Fruit fly (Drosophila melanogaster): Measurements from ENCODE around the gene CG34164.
A peak's percentile ranks its signal among the peaks of the same experiment; 100 is the strongest.

CG34164 gene

dm6 chr2L:12026458-12027431 is 29.4 kb upstream of the CG34164 start (continued):
- TF ChIP-seq sr (GFP tag; IDR thresholded peaks at IDR 0.05) (no peak), PHDP (tag; optimal IDR thresholded peaks at IDR 0.05) (peak; percentile 52), lab (GFP tag; optimal IDR thresholded peaks at IDR 0.05) (no peak), CG15514 (GFP tag; optimal IDR thresholded peaks at IDR 0.05) (peak; percentile 95), CG17361 (GFP tag; IDR thresholded peaks at IDR 0.05) (peak; percentile 89), ind (GFP tag; optimal IDR thresholded peaks at IDR 0.05) (peak; percentile 38), ato (GFP tag; IDR thresholded peaks at IDR 0.05; ENCODE audit: partially characterized antibody) (no peak), Mad (GFP tag; optimal IDR thresholded peaks at IDR 0.05) (no peak), croc (GFP tag; conservative IDR thresholded peaks at IDR 0.05) (no peak; the same call in 2 of the 3 replicates), Ada2b (GFP tag; IDR thresholded peaks at IDR 0.05) (no peak), Dref (GFP tag; IDR thresholded peaks at IDR 0.05) (peak; percentile 45), tx (GFP tag; optimal IDR thresholded peaks at IDR 0.05) (peak; percentile 11), Fer2 (tag; optimal IDR thresholded peaks at IDR 0.05) (no peak), Rfx (GFP tag; IDR thresholded peaks at IDR 0.05) (peak; percentile 55), ab (GFP tag; optimal IDR thresholded peaks at IDR 0.05) (no peak), Nf-YB (GFP tag; optimal IDR thresholded peaks at IDR 0.05) (peak; percentile 44), fru (optimal IDR thresholded peaks at IDR 0.05) (no peak), otp (GFP tag; IDR thresholded peaks at IDR 0.05) (no peak), CG10267 (tag; optimal IDR thresholded peaks at IDR 0.05) (peak; percentile 27), Eip74EF (GFP tag; optimal IDR thresholded peaks at IDR 0.05) (no peak), CG6272 (GFP tag; IDR thresholded peaks at IDR 0.05) (peak; percentile 24; the same call in 1 of the 2 replicates), p53 (GFP tag; optimal IDR thresholded peaks at IDR 0.05) (no peak), CG10654 (GFP tag; optimal IDR thresholded peaks at IDR 0.05) (peak; percentile 34), CG9932 (GFP tag; IDR thresholded peaks at IDR 0.05) (no peak), hb (GFP tag; IDR thresholded peaks at IDR 0.05; ENCODE audit: partially characterized antibody) (no peak), ssp (GFP tag; IDR thresholded peaks at IDR 0.05) (no peak), sima (GFP tag; optimal IDR thresholded peaks at IDR 0.05) (no peak), ems (GFP tag; optimal IDR thresholded peaks at IDR 0.05) (no peak), tup (GFP tag; optimal IDR thresholded peaks at IDR 0.05) (no peak), CG10209 (GFP tag; optimal IDR thresholded peaks at IDR 0.05) (peak; percentile 70), onecut (GFP tag; IDR thresholded peaks at IDR 0.05) (peak; percentile 23; the same call in 1 of the 2 replicates), BEAF-32 (GFP tag; optimal IDR thresholded peaks at IDR 0.05) (peak; percentile 16), HmgZ (tag; optimal IDR thresholded peaks at IDR 0.05) (no peak), D19A (tag; optimal IDR thresholded peaks at IDR 0.05) (peak; percentile 36), Doc3 (GFP tag; IDR thresholded peaks at IDR 0.05; ENCODE audit: partially characterized antibody) (0 out of 3 replicates have a peak, but pooled peaks have one; percentile 21), CG10366 (GFP tag; IDR thresholded peaks at IDR 0.05) (peak; percentile 25; the same call in 1 of the 2 replicates), CG10321 (GFP tag; IDR thresholded peaks at IDR 0.05) (no peak), oc (tag; optimal IDR thresholded peaks at IDR 0.05) (peak; percentile 36), Atf3 (GFP tag; optimal IDR thresholded peaks at IDR 0.05) (peak; percentile 5), shn (GFP tag; optimal IDR thresholded peaks at IDR 0.05) (no peak), CG17359 (tag; optimal IDR thresholded peaks at IDR 0.05) (peak; percentile 30), trh (GFP tag; optimal IDR thresholded peaks at IDR 0.05) (peak; percentile 31), hbn (GFP tag; IDR thresholded peaks at IDR 0.05; ENCODE audit: partially characterized antibody) (no peak), Abd-B (GFP tag; optimal IDR thresholded peaks at IDR 0.05) (peak; percentile 29), HLHmδ (GFP tag; optimal IDR thresholded peaks at IDR 0.05) (no peak), CG14965 (GFP tag; optimal IDR thresholded peaks at IDR 0.05; ENCODE audit: borderline replicate concordance) (no peak), Oaz (GFP tag; IDR thresholded peaks at IDR 0.05) (no peak), CG2712 (tag; optimal IDR thresholded peaks at IDR 0.05) (peak; percentile 53)
